Worm (Caenorhabditis elegans) whole organism, midembryonic: ENCODE data around the gene skr-21.
A peak's percentile ranks its signal among the peaks of the same experiment; 100 is the strongest.

Experiments used
- T22C8.4 ChIP-seq: fragments of 200-800 bp; sonication (Bioruptor generic); IDR thresholded peaks from 2 replicates; pipeline ENCODE4 v1.3.6; 2022; ENCODE audit warnings: missing genetic modification characterization, missing compliant biosample characterization
- cog-1 ChIP-seq: sonication (generic microtip); optimal IDR thresholded peaks from 2 replicates; lab custom pipeline; 2016; ENCODE audit warnings: missing genetic modification characterization, missing compliant biosample characterization
- flt-1 ChIP-seq: fragments of 200-800 bp; sonication (Bioruptor generic); IDR thresholded peaks from 2 replicates; pipeline ENCODE4 v1.3.6; 2022; ENCODE audit warnings: missing genetic modification characterization, missing compliant biosample characterization
- klf-2 ChIP-seq: fragments of 200-800 bp; sonication (Bioruptor generic); conservative IDR thresholded peaks from 2 replicates; pipeline ENCODE4 v1.3.6; 2022; ENCODE audit warnings: missing genetic modification reagents, missing genetic modification characterization, missing compliant biosample characterization
- med-1 ChIP-seq: sonication (generic microtip); optimal IDR thresholded peaks from 2 replicates; lab custom pipeline; 2017; ENCODE audit warnings: missing genetic modification characterization, mild to moderate bottlenecking, missing compliant biosample characterization, antibody characterized with exemption, missing genetic modification reagents; ENCODE audit not compliant: insufficient read depth
- ref-1 ChIP-seq: fragments of 200-800 bp; sonication (Bioruptor generic); conservative IDR thresholded peaks from 2 replicates; pipeline ENCODE4 v1.3.6; 2022; ENCODE audit warnings: missing genetic modification reagents, missing genetic modification characterization, missing compliant biosample characterization
- tab-1 ChIP-seq: fragments of 200-800 bp; sonication (Bioruptor generic); IDR thresholded peaks from 2 replicates; pipeline ENCODE4 v1.3.6; 2022; ENCODE audit warnings: missing genetic modification characterization, missing compliant biosample characterization
- ztf-23 ChIP-seq: fragments of 200-800 bp; sonication (Bioruptor generic); IDR thresholded peaks from 2 replicates; pipeline ENCODE4 v1.3.6; 2022; ENCODE audit warnings: missing genetic modification reagents, missing genetic modification characterization, missing compliant biosample characterization
- ztf-29 ChIP-seq: fragments of 200-800 bp; sonication (Bioruptor generic); IDR thresholded peaks from 2 replicates; pipeline ENCODE4 v1.3.6; 2022; ENCODE audit warnings: missing genetic modification reagents, missing genetic modification characterization, missing compliant biosample characterization

skr-21 gene

ce11 chrX:13234879-13235278, 8.4 kb upstream of the skr-21 start, which contains the start of gene K08H2.2:
Gene K08H2.2, minus strand, starts transcription at chrX:13234979.
- TF ChIP-seq med-1 (GFP tag; lab: Kevin White, UChicago) (no peak), cog-1 (tag; lab: Kevin White, UChicago) (no peak), klf-2 (GFP tag; lab: Robert Waterston, UW) (no peak), T22C8.4 (GFP tag; lab: Robert Waterston, UW) (no peak), ztf-29 (no peak), tab-1 (GFP tag; lab: Robert Waterston, UW) (no peak), flt-1 (GFP tag; lab: Robert Waterston, UW) (no peak), ztf-23 (GFP tag; lab: Robert Waterston, UW) (no peak), ref-1 (no peak)

ce11 chrX:13232259-13232658, 5.8 kb upstream of the skr-21 start, which contains the start of gene bgnt-1.5:
Gene bgnt-1.5, minus strand, starts transcription at chrX:13232359.
- TF ChIP-seq T22C8.4 (GFP tag; lab: Robert Waterston, UW) (no peak), tab-1 (GFP tag; lab: Robert Waterston, UW) (no peak), ref-1 (no peak), med-1 (GFP tag; lab: Kevin White, UChicago) (no peak), ztf-29 (no peak), ztf-23 (GFP tag; lab: Robert Waterston, UW) (no peak), flt-1 (GFP tag; lab: Robert Waterston, UW) (no peak), klf-2 (GFP tag; lab: Robert Waterston, UW) (no peak)

ce11 chrX:13227778-13228177, 1.3 kb upstream of the skr-21 start:
- TF ChIP-seq med-1 (GFP tag; lab: Kevin White, UChicago) (no peak), T22C8.4 (GFP tag; lab: Robert Waterston, UW) (no peak), ref-1 (no peak), flt-1 (GFP tag; lab: Robert Waterston, UW) (no peak), tab-1 (GFP tag; lab: Robert Waterston, UW) (no peak), ztf-23 (GFP tag; lab: Robert Waterston, UW) (no peak), cog-1 (tag; lab: Kevin White, UChicago) (no peak), ztf-29 (no peak), klf-2 (GFP tag; lab: Robert Waterston, UW) (no peak)

ce11 chrX:13225111-13225905, 1.2 kb downstream of the skr-21 start:
- TF ChIP-seq klf-2 (GFP tag; lab: Robert Waterston, UW) (no peak), flt-1 (GFP tag; lab: Robert Waterston, UW) (no peak), ztf-23 (GFP tag; lab: Robert Waterston, UW) (no peak), cog-1 (tag; lab: Kevin White, UChicago) (peak; percentile 17), tab-1 (GFP tag; lab: Robert Waterston, UW) (no peak), med-1 (GFP tag; lab: Kevin White, UChicago) (no peak)

- TF ChIP-seq T22C8.4 (GFP tag; lab: Robert Waterston, UW) (no peak), flt-1 (GFP tag; lab: Robert Waterston, UW) (no peak), tab-1 (GFP tag; lab: Robert Waterston, UW) (no peak), cog-1 (tag; lab: Kevin White, UChicago) (no peak)
These were observed 1.9 kb downstream of the skr-21 start, which contains the start of gene skr-19 for ce11 chrX:13224608-13225007. Gene skr-19, minus strand, starts transcription at chrX:13224708.

ce11 chrX:13223437-13223836, 3.0 kb downstream of the skr-21 start, which contains the start of gene skr-20:
Gene skr-20, minus strand, starts transcription at chrX:13223537.
- no peak for TF ChIP-seq med-1 (GFP tag; lab: Kevin White, UChicago)
- TF ChIP-seq flt-1 (GFP tag; lab: Robert Waterston, UW), result no peak
- TF ChIP-seq klf-2 (GFP tag; lab: Robert Waterston, UW), result no peak
- TF ChIP-seq cog-1 (tag; lab: Kevin White, UChicago), result no peak
- TF ChIP-seq ztf-23 (GFP tag; lab: Robert Waterston, UW), result no peak
- no peak for TF ChIP-seq ref-1

- no peak for TF ChIP-seq med-1 (GFP tag; lab: Kevin White, UChicago)
- no peak for TF ChIP-seq ref-1
- TF ChIP-seq ztf-29, result no peak
- no peak for TF ChIP-seq cog-1 (tag; lab: Kevin White, UChicago)
- TF ChIP-seq klf-2 (GFP tag; lab: Robert Waterston, UW), result no peak
These were observed 5.1 kb downstream of the skr-21 start, which contains the start of gene asp-4 for ce11 chrX:13221357-13221756. Gene asp-4, minus strand, starts transcription at chrX:13221462.

- no peak for TF ChIP-seq cog-1 (tag; lab: Kevin White, UChicago)
- no peak for TF ChIP-seq ztf-23 (GFP tag; lab: Robert Waterston, UW)
- no peak for TF ChIP-seq T22C8.4 (GFP tag; lab: Robert Waterston, UW)
- no peak for TF ChIP-seq med-1 (GFP tag; lab: Kevin White, UChicago)
- no peak for TF ChIP-seq tab-1 (GFP tag; lab: Robert Waterston, UW)
- TF ChIP-seq klf-2 (GFP tag; lab: Robert Waterston, UW), result no peak
- no peak for TF ChIP-seq ztf-29
- TF ChIP-seq flt-1 (GFP tag; lab: Robert Waterston, UW), result no peak
- TF ChIP-seq ref-1, result no peak
These were observed 5.9 kb downstream of the skr-21 start for ce11 chrX:13220609-13221008.

ce11 chrX:13217940-13218339, 8.5 kb downstream of the skr-21 start:
- TF ChIP-seq ztf-23 (GFP tag; lab: Robert Waterston, UW) (no peak), ref-1 (no peak), med-1 (GFP tag; lab: Kevin White, UChicago) (no peak), klf-2 (GFP tag; lab: Robert Waterston, UW) (no peak), flt-1 (GFP tag; lab: Robert Waterston, UW) (no peak), T22C8.4 (GFP tag; lab: Robert Waterston, UW) (no peak), ztf-29 (no peak), tab-1 (GFP tag; lab: Robert Waterston, UW) (no peak), cog-1 (tag; lab: Kevin White, UChicago) (no peak)
